Worm (Caenorhabditis elegans): ENCODE results near the gene srt-47.

- TF ChIP-seq B0261.1 (tag; optimal IDR thresholded peaks at IDR 0.05): no peak
- TF ChIP-seq T07F8.4 (tag; optimal IDR thresholded peaks at IDR 0.05): no peak
- TF ChIP-seq zim-3 (tag; optimal IDR thresholded peaks at IDR 0.05): no peak
- no peak for TF ChIP-seq bed-2 (GFP tag; IDR thresholded peaks at IDR 0.05)
- TF ChIP-seq hmg-1.2 (GFP tag; IDR thresholded peaks at IDR 0.05): no peak
- no peak for TF ChIP-seq lin-35 (GFP tag; optimal IDR thresholded peaks at IDR 0.05)
- no peak for TF ChIP-seq dpff-1 (tag; optimal IDR thresholded peaks at IDR 0.05)
- no peak for TF ChIP-seq ama-1 (optimal IDR thresholded peaks at IDR 0.05)
- TF ChIP-seq ama-1 (GFP tag; optimal IDR thresholded peaks at IDR 0.05): no peak
- no peak for TF ChIP-seq snpc-4 (GFP tag; optimal IDR thresholded peaks at IDR 0.05)
- no peak for TF ChIP-seq snpc-4 (tag; optimal IDR thresholded peaks at IDR 0.05)
- no peak for TF ChIP-seq egl-18 (GFP tag; IDR thresholded peaks at IDR 0.05)
- TF ChIP-seq mxl-1 (tag; optimal IDR thresholded peaks at IDR 0.05): no peak
- TF ChIP-seq die-1 (tag; optimal IDR thresholded peaks at IDR 0.05): no peak
Measured at ce11 chrIV:15057994-15058393, 4.8 kb upstream of the srt-47 start, which contains the start of gene Y41E3.13.
